Fruit fly (Drosophila melanogaster) whole organism, pupa: ENCODE data around the gene CG42866.

Experiments used
- CG10348 ChIP-seq: fragments of 200-800 bp; sonication (Bioruptor generic); IDR thresholded peaks from 2 replicates; pipeline ENCODE4 v1.3.6; 2022; ENCODE audit warnings: missing biosample characterization, missing genetic modification characterization
- CG12605 ChIP-seq: fragments of 200-800 bp; sonication (Bioruptor generic); IDR thresholded peaks from 2 replicates; pipeline ENCODE4 v1.3.6; 2022; ENCODE audit warnings: missing biosample characterization, missing genetic modification characterization
- CG13204 ChIP-seq: fragments of 200-800 bp; sonication (Bioruptor generic); optimal IDR thresholded peaks from 2 replicates; lab custom pipeline; 2018; ENCODE audit warnings: missing biosample characterization, mild to moderate bottlenecking, missing genetic modification characterization, moderate library complexity
- CG14655 ChIP-seq: fragments of 200-800 bp; sonication (Bioruptor generic); optimal IDR thresholded peaks from 3 replicates; lab custom pipeline; 2017; ENCODE audit warnings: mild to moderate bottlenecking, missing biosample characterization, missing genetic modification reagents, missing genetic modification characterization
- CG15710 ChIP-seq: fragments of 200-800 bp; sonication (Bioruptor generic); optimal IDR thresholded peaks from 2 replicates; lab custom pipeline; 2018; ENCODE audit warnings: missing biosample characterization, mild to moderate bottlenecking, missing genetic modification characterization, moderate library complexity
- CG17806 ChIP-seq: fragments of 200-800 bp; sonication (Bioruptor generic); optimal IDR thresholded peaks from 2 replicates; lab custom pipeline; 2018; ENCODE audit warnings: missing biosample characterization, mild to moderate bottlenecking, missing genetic modification characterization, moderate library complexity
- CG32121 ChIP-seq: fragments of 200-800 bp; sonication (Bioruptor generic); IDR thresholded peaks from 2 replicates; pipeline ENCODE4 v1.3.6; 2022; ENCODE audit warnings: missing biosample characterization, missing genetic modification characterization
- CG34367 ChIP-seq: fragments of 200-800 bp; sonication (Bioruptor generic); optimal IDR thresholded peaks from 2 replicates; lab custom pipeline; 2018; ENCODE audit warnings: missing biosample characterization, mild to moderate bottlenecking, missing genetic modification characterization
- CG4496 ChIP-seq: fragments of 200-800 bp; sonication (Bioruptor generic); IDR thresholded peaks from 3 replicates; pipeline ENCODE4 v1.3.6; 2022; ENCODE audit warnings: missing biosample characterization, missing genetic modification characterization
- CG8159 ChIP-seq: fragments of 200-800 bp; sonication (Bioruptor generic); optimal IDR thresholded peaks from 3 replicates; lab custom pipeline; 2018; ENCODE audit warnings: missing biosample characterization, mild to moderate bottlenecking, missing genetic modification characterization, moderate library complexity
- CG8301 ChIP-seq: fragments of 200-800 bp; sonication (Bioruptor generic); optimal IDR thresholded peaks from 2 replicates; lab custom pipeline; 2018; ENCODE audit warnings: missing biosample characterization, mild to moderate bottlenecking, missing genetic modification characterization
- CG9948 ChIP-seq: fragments of 200-800 bp; sonication (Bioruptor generic); optimal IDR thresholded peaks from 2 replicates; lab custom pipeline; 2018; ENCODE audit warnings: missing biosample characterization, mild to moderate bottlenecking, missing genetic modification characterization, moderate library complexity
- D1 ChIP-seq: fragments of 200-800 bp; sonication (Bioruptor generic); optimal IDR thresholded peaks from 2 replicates; lab custom pipeline; 2018; ENCODE audit warnings: missing biosample characterization, mild to moderate bottlenecking, missing genetic modification characterization, moderate library complexity
- EcR ChIP-seq: fragments of 200-800 bp; sonication (Bioruptor generic); optimal IDR thresholded peaks from 3 replicates; lab custom pipeline; 2019; ENCODE audit warnings: missing biosample characterization, missing genetic modification characterization, mild to moderate bottlenecking, moderate library complexity, missing genetic modification reagents
- Ets98B ChIP-seq: fragments of 200-800 bp; sonication (Bioruptor generic); IDR thresholded peaks from 2 replicates; pipeline ENCODE4 v1.3.6; 2022; ENCODE audit warnings: missing biosample characterization, missing genetic modification characterization
- Pif1A ChIP-seq: fragments of 200-800 bp; sonication (Bioruptor generic); optimal IDR thresholded peaks from 3 replicates; lab custom pipeline; 2016; ENCODE audit warnings: missing biosample characterization, missing genetic modification characterization
- Pif1B ChIP-seq: fragments of 200-800 bp; sonication (Bioruptor generic); optimal IDR thresholded peaks from 3 replicates; lab custom pipeline; 2016; ENCODE audit warnings: missing biosample characterization, missing genetic modification characterization
- Snoo ChIP-seq: fragments of 200-800 bp; sonication (Bioruptor generic); optimal IDR thresholded peaks from 3 replicates; lab custom pipeline; 2017; ENCODE audit warnings: missing biosample characterization, mild to moderate bottlenecking, missing genetic modification characterization, inconsistent platforms
- fd96Ca ChIP-seq: fragments of 200-800 bp; sonication (Bioruptor generic); IDR thresholded peaks from 3 replicates; pipeline ENCODE4 v1.3.6; 2022; ENCODE audit warnings: missing biosample characterization, missing genetic modification characterization
- gl ChIP-seq: fragments of 200-800 bp; sonication (Bioruptor generic); optimal IDR thresholded peaks from 2 replicates; lab custom pipeline; 2018; ENCODE audit warnings: missing biosample characterization, mild to moderate bottlenecking, missing genetic modification characterization
- rn ChIP-seq: fragments of 200-800 bp; sonication (Bioruptor generic); IDR thresholded peaks from 2 replicates; pipeline ENCODE4 v1.3.6; 2022; ENCODE audit warnings: missing biosample characterization, missing genetic modification characterization

CG42866 gene

dm6 chr2L:19944309-19945172 lies 16.9 kb downstream of the CG42866 start:
- TF ChIP-seq EcR (GFP tag; lab: Kevin White, UChicago) = peak; percentile 42
- TF ChIP-seq CG12605 = no peak

- TF ChIP-seq D1 (tag; lab: Kevin White, UChicago) (no peak), CG14655 (GFP tag; lab: Kevin White, UChicago) (no peak), rn (no peak), Pif1B (GFP tag; lab: Kevin White, UChicago) (no peak), fd96Ca (GFP tag; lab: Robert Waterston, UW) (0 out of 3 replicates have a peak, but pooled peaks have one; percentile 22), CG13204 (GFP tag; lab: Kevin White, UChicago) (no peak), Snoo (no peak), EcR (GFP tag; lab: Kevin White, UChicago) (no peak), CG12605 (no peak)
- TF ChIP-seq, all 21 proteins: peak for 1
Observed at dm6 chr2L:19943112-19943511, 18.4 kb downstream of the CG42866 start.

- TF ChIP-seq rn = no peak
- no peak for TF ChIP-seq CG17806 (tag; lab: Kevin White, UChicago)
- TF ChIP-seq CG14655 (GFP tag; lab: Kevin White, UChicago) = no peak
- no peak for TF ChIP-seq Pif1B (GFP tag; lab: Kevin White, UChicago)
- no peak for TF ChIP-seq CG32121 (GFP tag; lab: Robert Waterston, UW)
- TF ChIP-seq CG8159 (tag; lab: Kevin White, UChicago) = no peak
- no peak for TF ChIP-seq CG15710 (tag; lab: Kevin White, UChicago)
- TF ChIP-seq CG8301 = no peak
Observed at dm6 chr2L:19942510-19942909, 19.0 kb downstream of the CG42866 start.

dm6 chr2L:19941352-19941851 lies 20.1 kb downstream of the CG42866 start:
- TF ChIP-seq Snoo = peak; percentile 79
- peak; percentile 81 for TF ChIP-seq CG9948 (tag; lab: Kevin White, UChicago)
- peak; percentile 37 for TF ChIP-seq D1 (tag; lab: Kevin White, UChicago)
- peak; percentile 65 for TF ChIP-seq CG10348
- peak; percentile 31 for TF ChIP-seq Pif1B (GFP tag; lab: Kevin White, UChicago)
- TF ChIP-seq CG8159 (tag; lab: Kevin White, UChicago) = peak; percentile 90
- peak; percentile 93 for TF ChIP-seq CG4496
- TF ChIP-seq fd96Ca (GFP tag; lab: Robert Waterston, UW) = peak; percentile 87
- peak; percentile 82 for TF ChIP-seq CG14655 (GFP tag; lab: Kevin White, UChicago)
- TF ChIP-seq gl (tag; lab: Kevin White, UChicago) = peak; percentile 63
- TF ChIP-seq EcR (GFP tag; lab: Kevin White, UChicago) = peak; percentile 66
- TF ChIP-seq CG32121 (GFP tag; lab: Robert Waterston, UW) = peak; percentile 90
- TF ChIP-seq CG17806 (tag; lab: Kevin White, UChicago) = peak; percentile 80
- peak; percentile 83 for TF ChIP-seq rn
- TF ChIP-seq CG12605 = peak; percentile 16; the same call in 1 of the 2 replicates
- TF ChIP-seq CG15710 (tag; lab: Kevin White, UChicago) = peak; percentile 92
- peak; percentile 52 for TF ChIP-seq CG13204 (GFP tag; lab: Kevin White, UChicago)
- TF ChIP-seq Ets98B (GFP tag; lab: Robert Waterston, UW) = peak; percentile 86
- TF ChIP-seq Pif1A (GFP tag; lab: Kevin White, UChicago) = peak; percentile 86
- TF ChIP-seq CG8301 = peak; percentile 77
- TF ChIP-seq CG34367 (tag; lab: Kevin White, UChicago) = peak; percentile 79

- TF ChIP-seq CG10348 (no peak), CG8301 (no peak), CG17806 (tag; lab: Kevin White, UChicago) (no peak), CG14655 (GFP tag; lab: Kevin White, UChicago) (no peak), fd96Ca (GFP tag; lab: Robert Waterston, UW) (no peak), CG4496 (0 out of 3 replicates have a peak, but pooled peaks have one; percentile 30), EcR (GFP tag; lab: Kevin White, UChicago) (no peak)
Observed at dm6 chr2L:19940036-19940435, 21.4 kb downstream of the CG42866 start.

- TF ChIP-seq EcR (GFP tag; lab: Kevin White, UChicago) (no peak), Pif1A (GFP tag; lab: Kevin White, UChicago) (no peak), fd96Ca (GFP tag; lab: Robert Waterston, UW) (no peak), Pif1B (GFP tag; lab: Kevin White, UChicago) (no peak), CG12605 (no peak), Ets98B (GFP tag; lab: Robert Waterston, UW) (no peak), CG13204 (GFP tag; lab: Kevin White, UChicago) (no peak), CG10348 (no peak), D1 (tag; lab: Kevin White, UChicago) (no peak), CG32121 (GFP tag; lab: Robert Waterston, UW) (no peak), CG34367 (tag; lab: Kevin White, UChicago) (no peak), CG8301 (no peak), Snoo (no peak), CG15710 (tag; lab: Kevin White, UChicago) (no peak), CG14655 (GFP tag; lab: Kevin White, UChicago) (no peak), rn (no peak)
Observed at dm6 chr2L:19937804-19938461, 23.6 kb downstream of the CG42866 start.
